Worm (Caenorhabditis elegans) whole organism, L1 larva: ENCODE results near the gene clec-76.

ENCODE experiments used
- C04F5.9 ChIP-seq: sonication (generic microtip); optimal IDR thresholded peaks from 2 replicates; lab custom pipeline; 2016; ENCODE audit warnings: missing genetic modification characterization, missing compliant biosample characterization
- Y116A8C.19 ChIP-seq: sonication (generic microtip); optimal IDR thresholded peaks from 2 replicates; lab custom pipeline; 2016; ENCODE audit warnings: missing compliant biosample characterization, missing genetic modification characterization, borderline replicate concordance
- aha-1 ChIP-seq: fragments of 150-350 bp; optimal IDR thresholded peaks from 2 replicates; lab custom pipeline; 2014; ENCODE audit warnings: missing biosample characterization, missing genetic modification characterization
- alr-1 ChIP-seq: fragments of 200-800 bp; sonication (Bioruptor generic); optimal IDR thresholded peaks from 2 replicates; lab custom pipeline; 2018; ENCODE audit warnings: borderline replicate concordance, mild to moderate bottlenecking, missing genetic modification characterization, missing compliant biosample characterization
- aly-2 ChIP-seq: fragments of 150-350 bp; optimal IDR thresholded peaks from 2 replicates; lab custom pipeline; 2014; ENCODE audit warnings: missing biosample characterization, missing genetic modification characterization
- ama-1 ChIP-seq: fragments of 150-350 bp; optimal IDR thresholded peaks from 2 replicates; lab custom pipeline; 2014
- ceh-63 ChIP-seq: fragments of 200-800 bp; sonication (Bioruptor generic); optimal IDR thresholded peaks from 2 replicates; lab custom pipeline; 2018; ENCODE audit warnings: mild to moderate bottlenecking, missing genetic modification characterization, missing compliant biosample characterization
- ceh-82 ChIP-seq, 3 experiments: fragments of 150-350 bp in 1 of 3; sonication (generic microtip) in 2 of 3; optimal IDR thresholded peaks; 2 replicates each; lab custom pipeline; 2014 to 2017; ENCODE audit warnings: missing biosample characterization in 3 of 3, missing genetic modification characterization in 3 of 3
- ceh-88 ChIP-seq: fragments of 200-800 bp; sonication (Bioruptor generic); IDR thresholded peaks from 2 replicates; pipeline ENCODE4 v1.3.6; 2022; ENCODE audit warnings: missing genetic modification characterization, missing compliant biosample characterization
- efl-3 ChIP-seq: fragments of 200-800 bp; sonication (Bioruptor generic); optimal IDR thresholded peaks from 2 replicates; lab custom pipeline; 2018; ENCODE audit warnings: mild to moderate bottlenecking, missing genetic modification characterization, missing compliant biosample characterization
- egl-13 ChIP-seq: sonication (generic microtip); optimal IDR thresholded peaks from 2 replicates; lab custom pipeline; 2016; ENCODE audit warnings: missing genotype, missing genetic modification reagents, missing genetic modification characterization, missing compliant biosample characterization
- egl-27 ChIP-seq, 2 experiments: fragments of 150-350 bp in 1 of 2; sonication (generic microtip); optimal IDR thresholded peaks; 3 replicates each; lab custom pipeline; 2017 to 2018; ENCODE audit warnings: missing biosample characterization in 2 of 2, missing genetic modification characterization in 2 of 2, missing genetic modification reagents in 2 of 2
- fkh-10 ChIP-seq: sonication (generic microtip); optimal IDR thresholded peaks from 2 replicates; lab custom pipeline; 2017; ENCODE audit warnings: missing biosample characterization, missing genetic modification reagents, missing genetic modification characterization
- fkh-8 ChIP-seq: sonication (generic microtip); optimal IDR thresholded peaks from 2 replicates; lab custom pipeline; 2016; ENCODE audit warnings: mild to moderate bottlenecking, missing genetic modification characterization, missing compliant biosample characterization
- fos-1 ChIP-seq: fragments of 150-350 bp; optimal IDR thresholded peaks from 2 replicates; lab custom pipeline; 2014; ENCODE audit warnings: missing biosample characterization, missing genetic modification characterization
- grh-1 ChIP-seq: fragments of 200-800 bp; sonication (Bioruptor generic); IDR thresholded peaks from 2 replicates; pipeline ENCODE4 v1.3.6; 2022; ENCODE audit warnings: missing genetic modification reagents, missing genetic modification characterization, missing compliant biosample characterization
- hlh-4 ChIP-seq: sonication (generic microtip); optimal IDR thresholded peaks from 2 replicates; lab custom pipeline; 2016; ENCODE audit warnings: mild to moderate bottlenecking, missing genetic modification characterization, missing compliant biosample characterization
- hpl-2 ChIP-seq: fragments of 150-350 bp; optimal IDR thresholded peaks from 2 replicates; lab custom pipeline; 2014; ENCODE audit warnings: missing biosample characterization, missing genetic modification reagents, missing genetic modification characterization
- jun-1 ChIP-seq: fragments of 150-350 bp; optimal IDR thresholded peaks from 2 replicates; lab custom pipeline; 2014; ENCODE audit warnings: missing biosample characterization, missing genetic modification reagents, missing genetic modification characterization
- lin-35 ChIP-seq, 2 experiments: fragments of 150-350 bp; optimal IDR thresholded peaks; 2 replicates each; lab custom pipeline; 2014; ENCODE audit warnings: missing biosample characterization in 2 of 2, missing genetic modification characterization in 2 of 2, missing genetic modification reagents in 2 of 2
- lir-3 ChIP-seq: sonication (generic microtip); optimal IDR thresholded peaks from 2 replicates; lab custom pipeline; 2016; ENCODE audit warnings: mild to moderate bottlenecking, missing genetic modification characterization, moderate library complexity, missing compliant biosample characterization; ENCODE audit not compliant: poor library complexity
- lsy-2 ChIP-seq, 2 experiments: fragments of 150-350 bp; optimal IDR thresholded peaks; 2 replicates each; lab custom pipeline; 2014; ENCODE audit warnings: missing biosample characterization in 2 of 2, missing genetic modification characterization in 2 of 2
- mef-2 ChIP-seq: fragments of 150-350 bp; optimal IDR thresholded peaks from 2 replicates; lab custom pipeline; 2014; ENCODE audit warnings: missing biosample characterization, missing genetic modification characterization
- mep-1 ChIP-seq: fragments of 150-350 bp; optimal IDR thresholded peaks from 2 replicates; lab custom pipeline; 2014; ENCODE audit warnings: missing biosample characterization, missing genetic modification characterization
- nhr-12 ChIP-seq: sonication (generic microtip); optimal IDR thresholded peaks from 2 replicates; lab custom pipeline; 2017; ENCODE audit warnings: missing biosample characterization, missing genetic modification characterization
- nhr-19 ChIP-seq: fragments of 200-800 bp; sonication (Bioruptor generic); conservative IDR thresholded peaks from 2 replicates; pipeline ENCODE4 v1.3.6; 2022; ENCODE audit warnings: missing genetic modification characterization, missing compliant biosample characterization
- nhr-237 ChIP-seq: fragments of 150-350 bp; optimal IDR thresholded peaks from 2 replicates; lab custom pipeline; 2014; ENCODE audit warnings: missing biosample characterization, missing genetic modification characterization
- nhr-77 ChIP-seq: fragments of 150-350 bp; optimal IDR thresholded peaks from 2 replicates; lab custom pipeline; 2014; ENCODE audit warnings: missing biosample characterization, missing genetic modification characterization
- nhr-84 ChIP-seq: sonication (generic microtip); optimal IDR thresholded peaks from 2 replicates; lab custom pipeline; 2017; ENCODE audit warnings: missing biosample characterization, missing genetic modification characterization
- nhr-85 ChIP-seq: sonication (generic microtip); peaks from one replicate; lab custom pipeline; 2016; ENCODE audit warnings: missing genetic modification characterization, inconsistent platforms, missing compliant biosample characterization
- pqm-1 ChIP-seq: sonication (generic microtip); optimal IDR thresholded peaks from 3 replicates; lab custom pipeline; 2017; ENCODE audit warnings: missing biosample characterization, missing genetic modification characterization
- rnt-1 ChIP-seq: sonication (generic microtip); optimal IDR thresholded peaks from 2 replicates; lab custom pipeline; 2016; ENCODE audit warnings: mild to moderate bottlenecking, missing genetic modification characterization, moderate library complexity, missing compliant biosample characterization
- snu-23 ChIP-seq: sonication (generic microtip); optimal IDR thresholded peaks from 2 replicates; lab custom pipeline; 2016; ENCODE audit warnings: missing genetic modification characterization, missing compliant biosample characterization
- sox-4 ChIP-seq: sonication (generic microtip); optimal IDR thresholded peaks from 2 replicates; lab custom pipeline; 2016; ENCODE audit warnings: missing genetic modification characterization, missing compliant biosample characterization
- sup-37 ChIP-seq: fragments of 200-800 bp; sonication (Bioruptor generic); optimal IDR thresholded peaks from 2 replicates; lab custom pipeline; 2018; ENCODE audit warnings: mild to moderate bottlenecking, missing genetic modification characterization, missing compliant biosample characterization
- tbx-2 ChIP-seq: sonication (generic microtip); optimal IDR thresholded peaks from 2 replicates; lab custom pipeline; 2016; ENCODE audit warnings: missing genetic modification characterization, missing compliant biosample characterization
- unc-30 ChIP-seq: sonication (generic microtip); optimal IDR thresholded peaks from 2 replicates; lab custom pipeline; 2017; ENCODE audit warnings: missing biosample characterization, missing genetic modification characterization
- unc-98 ChIP-seq: fragments of 200-800 bp; sonication (Bioruptor generic); IDR thresholded peaks from 2 replicates; pipeline ENCODE4 v1.3.6; 2022; ENCODE audit warnings: missing genetic modification characterization, missing compliant biosample characterization
- vab-15 ChIP-seq: sonication (generic microtip); optimal IDR thresholded peaks from 2 replicates; lab custom pipeline; 2017; ENCODE audit warnings: missing genotype, mild to moderate bottlenecking, missing genetic modification characterization, missing compliant biosample characterization
- zip-4 ChIP-seq: fragments of 200-800 bp; sonication (Bioruptor generic); optimal IDR thresholded peaks from 2 replicates; lab custom pipeline; 2018; ENCODE audit warnings: mild to moderate bottlenecking, missing genetic modification characterization, moderate library complexity, missing compliant biosample characterization

Gene clec-76

ce11 chrIV:3979525-3979924 is 14.5 kb downstream of the clec-76 start, which contains the start of gene srh-222:
srh-222 (plus strand) TSS chrIV:3979825.
- TF ChIP-seq nhr-237 (tag; lab: Kevin White, UChicago), result no peak
- no peak for TF ChIP-seq lin-35 (GFP tag; optimal IDR thresholded peaks at IDR 0.05; lab: Kevin White, UChicago)
- no peak for TF ChIP-seq fkh-10 (GFP tag; lab: Kevin White, UChicago)
- TF ChIP-seq hpl-2, result no peak
- TF ChIP-seq ama-1 (lab: Kevin White, UChicago), result no peak
- TF ChIP-seq snu-23, result no peak
- TF ChIP-seq jun-1 (tag; lab: Kevin White, UChicago), result no peak
- no peak for TF ChIP-seq ceh-82 (tag; optimal IDR thresholded peaks at IDR 0.05; lab: Kevin White, UChicago)
- TF ChIP-seq lsy-2 (tag; optimal IDR thresholded peaks at IDR 0.05; lab: Kevin White, UChicago), result no peak
- no peak for TF ChIP-seq grh-1 (GFP tag; lab: Robert Waterston, UW)
- no peak for TF ChIP-seq nhr-84 (tag; lab: Kevin White, UChicago)
- TF ChIP-seq Y116A8C.19, result no peak
- TF ChIP-seq unc-30 (tag; lab: Kevin White, UChicago), result no peak
- no peak for TF ChIP-seq sox-4 (tag; lab: Kevin White, UChicago)
- TF ChIP-seq mep-1 (tag; lab: Kevin White, UChicago), result no peak
- no peak for TF ChIP-seq nhr-12 (tag; lab: Kevin White, UChicago)
- no peak for TF ChIP-seq sup-37
- TF ChIP-seq, all 84 proteins: peak for 0

DNA sequence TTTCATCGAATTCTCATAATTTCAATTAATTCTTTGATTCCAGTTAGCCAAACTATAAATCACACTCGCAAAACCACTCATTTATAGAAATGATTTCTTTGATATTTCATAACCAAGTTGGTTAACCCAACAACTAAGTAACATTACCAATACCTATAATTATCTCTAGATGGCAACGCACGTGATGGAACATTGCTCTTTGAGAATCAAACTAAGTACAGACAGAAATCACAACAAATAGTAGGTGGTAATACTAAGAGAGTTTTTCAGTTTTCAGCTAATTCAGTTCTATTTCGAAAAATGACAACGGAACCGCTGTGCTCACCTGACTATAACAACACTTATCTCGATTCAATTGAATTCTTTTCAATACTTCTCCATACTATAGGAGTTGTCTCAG is 16.6 kb downstream of the clec-76 start, which contains the start of gene srh-223:
TSS of gene srh-223 (plus strand) at position 301 of the 400 bp plus-strand sequence.
- no peak for TF ChIP-seq sox-4 (tag; lab: Kevin White, UChicago)
- TF ChIP-seq vab-15 (tag; lab: Kevin White, UChicago), result no peak
- no peak for TF ChIP-seq rnt-1 (tag; lab: Kevin White, UChicago)
- no peak for TF ChIP-seq tbx-2
- TF ChIP-seq aha-1, result no peak
- TF ChIP-seq zip-4, result no peak
- TF ChIP-seq hpl-2, result no peak
- TF ChIP-seq unc-98 (GFP tag; lab: Robert Waterston, UW), result no peak
- no peak for TF ChIP-seq grh-1 (GFP tag; lab: Robert Waterston, UW)
- no peak for TF ChIP-seq nhr-85 (tag; lab: Kevin White, UChicago)
- no peak for TF ChIP-seq nhr-77 (tag; lab: Kevin White, UChicago)
- no peak for TF ChIP-seq jun-1 (tag; lab: Kevin White, UChicago)
- TF ChIP-seq C04F5.9 (tag; lab: Kevin White, UChicago), result no peak
- no peak for TF ChIP-seq ceh-82 (tag; optimal IDR thresholded peaks at IDR 0.05; lab: Kevin White, UChicago)
- TF ChIP-seq aly-2 (tag; lab: Kevin White, UChicago), result no peak
- no peak for TF ChIP-seq alr-1 (tag; lab: Kevin White, UChicago)

DNA sequence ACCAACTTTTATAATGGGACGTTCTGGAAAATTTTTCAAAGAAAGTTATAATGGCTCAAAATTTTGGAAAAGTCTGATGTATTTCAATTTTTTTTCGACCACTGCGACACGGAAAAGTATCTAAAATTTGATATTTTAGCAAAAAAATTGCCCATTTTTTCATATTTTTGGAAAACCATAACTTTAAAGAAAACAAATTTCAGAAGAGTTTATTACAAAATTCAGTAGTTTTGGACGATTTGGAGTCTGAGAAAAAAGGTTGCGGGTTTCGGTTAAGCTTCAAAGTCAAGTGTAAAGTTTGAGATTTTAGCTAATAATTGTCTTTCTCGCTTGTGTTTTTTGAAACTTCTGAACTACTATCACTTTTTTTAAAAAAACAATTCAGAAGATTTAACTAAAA is 23.1 kb downstream of the clec-76 start:
- no peak for TF ChIP-seq egl-13 (tag; lab: Kevin White, UChicago)
- no peak for TF ChIP-seq efl-3
- TF ChIP-seq ceh-88 (GFP tag; lab: Robert Waterston, UW), result no peak
- no peak for TF ChIP-seq nhr-84 (tag; lab: Kevin White, UChicago)
- no peak for TF ChIP-seq fkh-8 (tag; lab: Kevin White, UChicago)
- TF ChIP-seq lir-3, result no peak
- TF ChIP-seq hpl-2, result no peak
- TF ChIP-seq nhr-19 (GFP tag; lab: Robert Waterston, UW), result no peak
- TF ChIP-seq hlh-4, result no peak
- no peak for TF ChIP-seq nhr-85 (tag; lab: Kevin White, UChicago)
- no peak for TF ChIP-seq pqm-1
- TF ChIP-seq egl-27 (tag; optimal IDR thresholded peaks at IDR 0.05; lab: Kevin White, UChicago), result no peak
- no peak for TF ChIP-seq mef-2 (tag; lab: Kevin White, UChicago)
- no peak for TF ChIP-seq tbx-2
- TF ChIP-seq fos-1 (tag; lab: Kevin White, UChicago), result no peak
- TF ChIP-seq vab-15 (tag; lab: Kevin White, UChicago), result no peak
- no peak for TF ChIP-seq ceh-63
